Worm (Caenorhabditis elegans): ENCODE measurements around the gene F54B3.2.

The F54B3.2 gene

DNA sequence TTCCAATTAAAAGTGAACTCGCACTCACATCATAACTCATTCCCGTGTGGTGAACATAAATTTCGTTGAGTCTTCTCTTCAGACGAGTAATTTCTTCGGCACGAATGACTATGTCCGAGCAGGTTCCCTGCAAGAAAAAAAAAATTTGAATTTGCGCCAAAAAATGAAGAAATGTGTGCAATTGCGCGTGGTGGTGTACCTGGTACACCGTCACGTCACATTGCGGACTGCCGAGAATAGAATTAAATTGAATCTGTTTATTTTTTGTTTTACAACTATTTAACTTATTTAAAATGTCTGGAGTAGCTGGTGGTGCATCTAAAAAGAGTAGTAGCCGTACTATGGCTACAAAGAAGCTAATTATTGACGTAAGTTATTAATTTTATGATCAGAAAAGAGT, 31.0 kb upstream of the F54B3.2 start, which contains the start of gene mdt-22 (continued):
- peak; percentile 70 for TF ChIP-seq chd-7 (tag; optimal IDR thresholded peaks at IDR 0.05)
- TF ChIP-seq ztf-22 (GFP tag; optimal IDR thresholded peaks at IDR 0.05) = no peak
- TF ChIP-seq lin-26 (GFP tag; IDR thresholded peaks at IDR 0.05) = peak; percentile 63
- no peak for TF ChIP-seq ztf-3 (GFP tag; optimal IDR thresholded peaks at IDR 0.05)
- no peak for TF ChIP-seq ceh-79 (tag; optimal IDR thresholded peaks at IDR 0.05)
- TF ChIP-seq atf-7 (tag; optimal IDR thresholded peaks at IDR 0.05) = no peak
- TF ChIP-seq nhr-90 (tag; optimal IDR thresholded peaks at IDR 0.05) = peak; percentile 17
- peak; percentile 81 for TF ChIP-seq efl-1 (GFP tag; optimal IDR thresholded peaks at IDR 0.05)
- peak; percentile 66 for TF ChIP-seq pbrm-1 (GFP tag; IDR thresholded peaks at IDR 0.05)
- no peak for TF ChIP-seq ztf-25 (GFP tag; IDR thresholded peaks at IDR 0.05)
- peak; percentile 30 for TF ChIP-seq madf-10 (tag; optimal IDR thresholded peaks at IDR 0.05)
- TF ChIP-seq mcd-1 (GFP tag; IDR thresholded peaks at IDR 0.05) = peak; percentile 78
- no peak for TF ChIP-seq sptf-2 (GFP tag; optimal IDR thresholded peaks at IDR 0.05)
- TF ChIP-seq zim-3 (tag; optimal IDR thresholded peaks at IDR 0.05) = no peak
- TF ChIP-seq egrh-3 (GFP tag; IDR thresholded peaks at IDR 0.05) = no peak
- TF ChIP-seq sea-2 (GFP tag; IDR thresholded peaks at IDR 0.05) = no peak
- TF ChIP-seq B0019.2 (GFP tag; conservative IDR thresholded peaks at IDR 0.05) = 0 out of 2 replicates have a peak, but pooled peaks have one; percentile 43
- peak; percentile 23 for TF ChIP-seq snpc-3.4 (tag; optimal IDR thresholded peaks at IDR 0.05)
- TF ChIP-seq T26A5.8 (tag; optimal IDR thresholded peaks at IDR 0.05) = peak; percentile 14
- TF ChIP-seq madf-3 (GFP tag; IDR thresholded peaks at IDR 0.05) = peak; percentile 85
- no peak for TF ChIP-seq F39B2.1 (GFP tag; IDR thresholded peaks at IDR 0.05)
- TF ChIP-seq rcor-1 (GFP tag; IDR thresholded peaks at IDR 0.05) = peak; percentile 71
- TF ChIP-seq ets-4 (GFP tag; optimal IDR thresholded peaks at IDR 0.05) = no peak
- peak; percentile 22 for TF ChIP-seq ama-1 (optimal IDR thresholded peaks at IDR 0.05)
- TF ChIP-seq ama-1 (GFP tag; optimal IDR thresholded peaks at IDR 0.05) = peak in 1 of 2 experiments; percentile 39
- TF ChIP-seq B0261.1 (tag; optimal IDR thresholded peaks at IDR 0.05) = peak; percentile 39
- TF ChIP-seq snpc-1.3 (tag; optimal IDR thresholded peaks at IDR 0.05; ENCODE audit: insufficient read depth) = peak; percentile 26
- TF ChIP-seq unc-62 (GFP tag; optimal IDR thresholded peaks at IDR 0.05) = no peak
- TF ChIP-seq mes-4 (tag; optimal IDR thresholded peaks at IDR 0.05) = no peak
- TF ChIP-seq hlh-26 (GFP tag; conservative IDR thresholded peaks at IDR 0.05) = no peak
- peak; percentile 60 for TF ChIP-seq ztf-18 (tag; optimal IDR thresholded peaks at IDR 0.05)
- no peak for TF ChIP-seq F57C9.4 (tag; optimal IDR thresholded peaks at IDR 0.05)
- TF ChIP-seq ceh-100 (GFP tag; IDR thresholded peaks at IDR 0.05) = peak; percentile 71
- no peak for TF ChIP-seq lsy-27 (tag; optimal IDR thresholded peaks at IDR 0.05; ENCODE audit: borderline replicate concordance, insufficient read depth)
- 0 out of 2 replicates have a peak, but pooled peaks have one; percentile 29 for TF ChIP-seq Y95B8A.8 (GFP tag; IDR thresholded peaks at IDR 0.05)
- 0 out of 2 replicates have a peak, but pooled peaks have one; percentile 41 for TF ChIP-seq Y79H2A.3 (GFP tag; conservative IDR thresholded peaks at IDR 0.05)
- TF ChIP-seq bed-2 (GFP tag; IDR thresholded peaks at IDR 0.05) = no peak
- peak; percentile 96 for TF ChIP-seq lin-54 (GFP tag; optimal IDR thresholded peaks at IDR 0.05)
- no peak for TF ChIP-seq ztf-26 (tag; optimal IDR thresholded peaks at IDR 0.05)
- TF ChIP-seq lin-35 (GFP tag; optimal IDR thresholded peaks at IDR 0.05) = peak; percentile 20 to 90 (median 73)
- peak; percentile 45 for TF ChIP-seq xnd-1 (tag; optimal IDR thresholded peaks at IDR 0.05)
- TF ChIP-seq nfya-2 (GFP tag; IDR thresholded peaks at IDR 0.05) = no peak
- TF ChIP-seq let-526 (GFP tag; IDR thresholded peaks at IDR 0.05) = no peak
- no peak for TF ChIP-seq nhr-179 (tag; optimal IDR thresholded peaks at IDR 0.05)
- no peak for TF ChIP-seq Y67H2A.10 (GFP tag; conservative IDR thresholded peaks at IDR 0.05)
- TF ChIP-seq fkh-3 (tag; optimal IDR thresholded peaks at IDR 0.05) = no peak
- peak; percentile 39; the same call in 1 of the 2 replicates for TF ChIP-seq attf-6 (GFP tag; IDR thresholded peaks at IDR 0.05)
- TF ChIP-seq D2030.7 (GFP tag; IDR thresholded peaks at IDR 0.05) = peak; percentile 58; the same call in 1 of the 2 replicates
- TF ChIP-seq akir-1 (GFP tag; optimal IDR thresholded peaks at IDR 0.05) = no peak
- peak; percentile 73 for TF ChIP-seq C17E4.6 (GFP tag; IDR thresholded peaks at IDR 0.05)
